Worm (Caenorhabditis elegans) whole organism, L3 larva: ENCODE results near the gene math-31.

ENCODE experiments used
- R02D3.7 ChIP-seq: fragments of 150-350 bp; optimal IDR thresholded peaks from 2 replicates; lab custom pipeline; 2014; ENCODE audit warnings: missing biosample characterization, missing genetic modification characterization
- ZK546.5 ChIP-seq: sonication (generic microtip); optimal IDR thresholded peaks from 2 replicates; lab custom pipeline; 2017; ENCODE audit warnings: missing biosample characterization, missing genetic modification characterization
- aly-2 ChIP-seq: fragments of 150-350 bp; optimal IDR thresholded peaks from 2 replicates; lab custom pipeline; 2014; ENCODE audit warnings: missing biosample characterization, missing genetic modification characterization
- ama-1 ChIP-seq: fragments of 150-350 bp; optimal IDR thresholded peaks from 2 replicates; lab custom pipeline; 2018
- ceh-82 ChIP-seq: fragments of 150-350 bp; optimal IDR thresholded peaks from 2 replicates; lab custom pipeline; 2014; ENCODE audit warnings: missing biosample characterization, missing genetic modification characterization
- ceh-9 ChIP-seq: sonication (generic microtip); optimal IDR thresholded peaks from 2 replicates; lab custom pipeline; 2018; ENCODE audit warnings: missing biosample characterization, missing genetic modification characterization
- daf-12 ChIP-seq: fragments of 150-350 bp; optimal IDR thresholded peaks from 2 replicates; lab custom pipeline; 2014; ENCODE audit warnings: missing biosample characterization, missing genetic modification reagents, missing genetic modification characterization
- egl-27 ChIP-seq: sonication (generic microtip); optimal IDR thresholded peaks from 4 replicates; lab custom pipeline; 2017; ENCODE audit warnings: missing biosample characterization, missing genetic modification reagents, missing genetic modification characterization
- elt-1 ChIP-seq: fragments of 150-350 bp; optimal IDR thresholded peaks from 2 replicates; lab custom pipeline; 2014; ENCODE audit warnings: missing biosample characterization, missing genetic modification characterization
- elt-2 ChIP-seq: sonication (generic microtip); optimal IDR thresholded peaks from 2 replicates; lab custom pipeline; 2016; ENCODE audit warnings: missing genetic modification reagents, mild to moderate bottlenecking, missing genetic modification characterization, missing compliant biosample characterization
- eor-1 ChIP-seq, 2 experiments: fragments of 150-350 bp; optimal IDR thresholded peaks; 2 replicates each; lab custom pipeline; 2014 to 2018; ENCODE audit warnings: missing biosample characterization in 2 of 2, missing genetic modification characterization in 2 of 2
- fkh-2 ChIP-seq: fragments of 150-350 bp; optimal IDR thresholded peaks from 2 replicates; lab custom pipeline; 2014; ENCODE audit warnings: missing biosample characterization, missing genetic modification reagents, missing genetic modification characterization
- hmg-11 ChIP-seq: sonication (generic microtip); optimal IDR thresholded peaks from 2 replicates; lab custom pipeline; 2016; ENCODE audit warnings: missing genetic modification characterization, missing compliant biosample characterization
- jun-1 ChIP-seq: fragments of 150-350 bp; optimal IDR thresholded peaks from 2 replicates; lab custom pipeline; 2014; ENCODE audit warnings: missing biosample characterization, missing genetic modification reagents, missing genetic modification characterization
- lin-39 ChIP-seq: fragments of 150-350 bp; optimal IDR thresholded peaks from 2 replicates; lab custom pipeline; 2018; ENCODE audit warnings: missing biosample characterization, missing genetic modification reagents, missing genetic modification characterization
- mdl-1 ChIP-seq: fragments of 150-350 bp; optimal IDR thresholded peaks from 2 replicates; lab custom pipeline; 2014; ENCODE audit warnings: missing biosample characterization, missing genetic modification characterization
- mml-1 ChIP-seq: fragments of 150-350 bp; sonication (generic microtip); optimal IDR thresholded peaks from 3 replicates; lab custom pipeline; 2014; ENCODE audit warnings: missing biosample characterization, missing genetic modification characterization
- nfya-1 ChIP-seq: sonication (generic microtip); optimal IDR thresholded peaks from 2 replicates; lab custom pipeline; 2017; ENCODE audit warnings: missing genetic modification characterization, mild to moderate bottlenecking, missing compliant biosample characterization, antibody characterized with exemption, moderate library complexity; ENCODE audit not compliant: insufficient read depth
- nhr-11 ChIP-seq: fragments of 150-350 bp; optimal IDR thresholded peaks from 2 replicates; lab custom pipeline; 2014; ENCODE audit warnings: missing biosample characterization, missing genetic modification characterization
- nhr-23 ChIP-seq: fragments of 150-350 bp; optimal IDR thresholded peaks from 2 replicates; lab custom pipeline; 2014; ENCODE audit warnings: missing biosample characterization, missing genetic modification reagents, missing genetic modification characterization
- nhr-237 ChIP-seq: fragments of 150-350 bp; optimal IDR thresholded peaks from 2 replicates; lab custom pipeline; 2014; ENCODE audit warnings: missing biosample characterization, missing genetic modification characterization
- nhr-28 ChIP-seq: fragments of 150-350 bp; optimal IDR thresholded peaks from 2 replicates; lab custom pipeline; 2014; ENCODE audit warnings: missing biosample characterization, missing genetic modification characterization
- nhr-43 ChIP-seq: sonication (generic microtip); optimal IDR thresholded peaks from 2 replicates; lab custom pipeline; 2016; ENCODE audit warnings: mild to moderate bottlenecking, missing genetic modification characterization, missing compliant biosample characterization; ENCODE audit not compliant: poor library complexity, severe bottlenecking
- nhr-67 ChIP-seq: fragments of 150-350 bp; optimal IDR thresholded peaks from 2 replicates; lab custom pipeline; 2014; ENCODE audit warnings: missing biosample characterization, missing genetic modification characterization
- pha-4 ChIP-seq: fragments of 150-350 bp; optimal IDR thresholded peaks from 2 replicates; lab custom pipeline; 2014; ENCODE audit warnings: missing biosample characterization, missing genetic modification reagents, missing genetic modification characterization
- sea-2 ChIP-seq: fragments of 150-350 bp; sonication (generic microtip); optimal IDR thresholded peaks from 4 replicates; lab custom pipeline; 2014; ENCODE audit warnings: missing biosample characterization, missing genetic modification reagents, missing genetic modification characterization
- snpc-4 ChIP-seq: fragments of 150-350 bp; optimal IDR thresholded peaks from 2 replicates; lab custom pipeline; 2014; ENCODE audit warnings: missing biosample characterization, missing genetic modification characterization
- tbx-2 ChIP-seq: sonication (generic microtip); optimal IDR thresholded peaks from 2 replicates; lab custom pipeline; 2016; ENCODE audit warnings: mild to moderate bottlenecking, missing genetic modification characterization, missing compliant biosample characterization
- unc-39 ChIP-seq: sonication (generic microtip); optimal IDR thresholded peaks from 4 replicates; lab custom pipeline; 2017; ENCODE audit warnings: missing biosample characterization, missing genetic modification characterization
- unc-62 ChIP-seq: fragments of 150-350 bp; sonication (generic microtip); optimal IDR thresholded peaks from 4 replicates; lab custom pipeline; 2014; ENCODE audit warnings: missing biosample characterization, missing genetic modification reagents, missing genetic modification characterization
- zag-1 ChIP-seq: fragments of 150-350 bp; optimal IDR thresholded peaks from 2 replicates; lab custom pipeline; 2014; ENCODE audit warnings: missing biosample characterization, missing genetic modification characterization
- ztf-11 ChIP-seq: fragments of 150-350 bp; optimal IDR thresholded peaks from 2 replicates; lab custom pipeline; 2014; ENCODE audit warnings: missing biosample characterization, missing genetic modification characterization
- ztf-4 ChIP-seq: fragments of 150-350 bp; optimal IDR thresholded peaks from 2 replicates; lab custom pipeline; 2014; ENCODE audit warnings: missing biosample characterization, missing genetic modification characterization

math-31 gene

DNA sequence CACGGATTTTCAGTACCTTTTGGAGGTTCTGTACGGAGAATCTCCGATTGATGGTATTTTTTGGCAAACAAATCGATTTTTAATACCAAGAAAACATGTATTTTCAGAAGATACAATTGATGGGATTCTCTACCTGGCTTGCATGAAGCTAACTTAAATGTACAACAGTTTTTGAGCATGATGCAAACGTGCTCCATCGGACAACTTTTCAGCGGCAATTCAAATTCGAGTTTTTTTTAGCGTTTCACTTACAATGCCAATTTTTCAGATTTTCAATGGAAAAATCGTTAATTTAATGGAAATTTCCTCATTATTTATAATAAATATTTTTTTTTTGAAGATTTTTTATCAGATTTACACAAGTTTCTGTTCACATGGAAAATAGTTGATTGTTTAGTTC is 15.9 kb upstream of the math-31 start:
- no peak for TF ChIP-seq nhr-237 (tag; lab: Kevin White, UChicago)
- no peak for TF ChIP-seq R02D3.7 (tag; lab: Kevin White, UChicago)
- TF ChIP-seq ztf-4 (tag; lab: Kevin White, UChicago) = no peak
- no peak for TF ChIP-seq ceh-9 (tag; lab: Kevin White, UChicago)
- no peak for TF ChIP-seq nhr-67 (tag; lab: Kevin White, UChicago)
- no peak for TF ChIP-seq daf-12 (tag; lab: Kevin White, UChicago)
- no peak for TF ChIP-seq unc-62 (GFP tag; lab: Kevin White, UChicago)
- TF ChIP-seq lin-39 (tag; lab: Kevin White, UChicago) = no peak
- no peak for TF ChIP-seq ztf-11 (tag; lab: Kevin White, UChicago)
- TF ChIP-seq nfya-1 = no peak
- TF ChIP-seq hmg-11 = no peak
- no peak for TF ChIP-seq eor-1 (tag; optimal IDR thresholded peaks at IDR 0.05; lab: Kevin White, UChicago)
- no peak for TF ChIP-seq snpc-4 (tag; lab: Kevin White, UChicago)
- TF ChIP-seq egl-27 (tag; lab: Kevin White, UChicago) = no peak
- no peak for TF ChIP-seq tbx-2

DNA sequence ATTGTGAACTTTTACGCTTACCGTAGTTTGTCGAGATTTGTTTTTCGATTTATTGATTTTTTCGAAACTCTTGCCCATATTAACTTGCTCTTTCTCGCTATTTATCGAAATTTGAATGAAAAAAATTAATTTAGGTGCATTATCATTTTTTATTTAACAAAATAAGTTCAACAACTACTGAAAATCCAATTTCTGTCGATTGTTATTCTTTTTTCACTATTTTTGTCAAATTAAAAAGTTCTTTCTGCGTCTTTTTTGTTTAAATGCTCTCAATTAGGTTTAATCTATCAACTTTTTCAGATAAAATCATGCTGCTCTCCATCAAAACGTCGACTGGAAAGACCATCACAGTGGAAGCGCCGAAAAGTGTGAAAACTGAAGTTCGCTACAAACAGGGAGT is 13.5 kb upstream of the math-31 start, which contains the start of gene F52C6.2:
TSS of gene F52C6.2 (plus strand) at position 301 of the 400 bp plus-strand sequence.
- TF ChIP-seq hmg-11 (no peak), nhr-67 (tag; lab: Kevin White, UChicago) (no peak), zag-1 (tag; lab: Kevin White, UChicago) (no peak), ceh-9 (tag; lab: Kevin White, UChicago) (no peak), jun-1 (tag; lab: Kevin White, UChicago) (no peak), snpc-4 (tag; lab: Kevin White, UChicago) (no peak), ztf-11 (tag; lab: Kevin White, UChicago) (no peak), lin-39 (tag; lab: Kevin White, UChicago) (no peak), ceh-82 (tag; lab: Kevin White, UChicago) (no peak), ama-1 (lab: Kevin White, UChicago) (no peak), nhr-237 (tag; lab: Kevin White, UChicago) (no peak), unc-39 (tag; lab: Kevin White, UChicago) (no peak), nhr-43 (tag; lab: Kevin White, UChicago) (no peak)
- TF ChIP-seq, all 47 proteins: peak for 0

ce11 chrII:1924459-1924858 is 11.8 kb upstream of the math-31 start, which contains the start of gene F52C6.3:
TSS of gene F52C6.3 (plus strand) at chrII:1924759.
- TF ChIP-seq daf-12 (tag; lab: Kevin White, UChicago) (no peak), ztf-11 (tag; lab: Kevin White, UChicago) (no peak), elt-2 (tag; lab: Kevin White, UChicago) (no peak), aly-2 (tag; lab: Kevin White, UChicago) (no peak), R02D3.7 (tag; lab: Kevin White, UChicago) (no peak), pha-4 (no peak), ZK546.5 (tag; lab: Kevin White, UChicago) (no peak), unc-62 (GFP tag; lab: Kevin White, UChicago) (no peak)

DNA sequence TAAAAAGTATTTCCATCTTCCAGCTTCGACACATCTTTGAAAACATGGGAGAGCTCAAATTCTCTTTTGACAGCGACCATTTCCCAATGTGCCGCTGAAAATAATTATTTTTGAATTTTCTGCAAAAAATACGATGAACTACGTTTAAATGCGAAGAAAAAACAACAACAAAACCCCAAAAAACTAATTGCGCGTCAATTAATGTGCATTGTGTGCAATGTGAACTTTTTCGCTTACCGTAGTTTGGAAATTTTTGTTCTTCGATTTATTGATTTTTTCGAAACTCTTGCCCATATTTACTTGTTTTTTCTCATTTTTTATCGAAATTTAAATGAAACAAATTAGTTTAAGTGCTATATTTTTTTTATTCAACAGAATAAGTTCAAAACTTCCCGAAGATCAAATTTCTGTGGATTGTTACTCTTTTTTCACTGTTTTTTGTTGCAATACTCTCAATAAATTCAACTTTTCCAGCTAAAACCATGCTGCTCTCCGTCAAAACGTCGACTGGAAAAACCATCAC is 10.1 kb upstream of the math-31 start, which contains the start of the genes bath-2 and F52C6.4:
TSS of gene bath-2 (minus strand) at position 101 of the 523 bp plus-strand sequence.
TSS of gene F52C6.4 (plus strand) at position 473 of the 523 bp plus-strand sequence.
- no peak for TF ChIP-seq mdl-1
- TF ChIP-seq zag-1 (tag; lab: Kevin White, UChicago) = no peak
- TF ChIP-seq nfya-1 = no peak
- no peak for TF ChIP-seq ztf-11 (tag; lab: Kevin White, UChicago)
- TF ChIP-seq elt-1 (tag; lab: Kevin White, UChicago) = no peak
- no peak for TF ChIP-seq sea-2 (GFP tag; lab: Kevin White, UChicago)
- TF ChIP-seq nhr-23 (tag; lab: Kevin White, UChicago) = no peak
- no peak for TF ChIP-seq lin-39 (tag; lab: Kevin White, UChicago)
- TF ChIP-seq mml-1 (tag; lab: Kevin White, UChicago) = no peak
- TF ChIP-seq nhr-11 (tag; lab: Kevin White, UChicago) = no peak
- TF ChIP-seq tbx-2 = no peak

DNA sequence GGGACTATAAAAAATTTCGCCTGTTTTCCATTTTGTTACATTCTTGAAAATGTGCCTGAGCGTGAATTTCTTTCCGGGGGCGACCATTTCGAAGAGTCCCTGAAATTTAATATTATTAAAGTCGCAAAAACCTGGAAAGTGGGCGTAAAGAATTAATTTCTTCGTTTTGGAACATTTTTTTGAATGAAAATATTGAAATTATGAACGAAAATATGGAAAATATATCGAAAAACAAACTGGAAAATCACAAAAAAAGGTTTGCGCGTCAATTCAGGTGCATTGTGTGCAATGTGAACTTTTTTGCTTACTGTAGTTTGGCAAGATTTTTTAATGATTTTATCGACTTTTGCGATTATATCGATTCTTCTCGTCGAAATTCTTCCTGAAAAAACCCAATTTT is 8.4 kb upstream of the math-31 start, which contains the start of gene bath-7:
TSS of gene bath-7 (minus strand) at position 101 of the 400 bp plus-strand sequence.
- TF ChIP-seq fkh-2 = no peak
- TF ChIP-seq nhr-237 (tag; lab: Kevin White, UChicago) = no peak
- no peak for TF ChIP-seq nhr-28
